Worm (Caenorhabditis elegans) whole organism, L3 larva: ENCODE results near the gene W03H9.2.

Experiments
- aly-2 ChIP-seq: fragments of 150-350 bp; optimal IDR thresholded peaks from 2 replicates; lab custom pipeline; 2014; ENCODE audit warnings: missing biosample characterization, missing genetic modification characterization
- nhr-11 ChIP-seq: fragments of 150-350 bp; optimal IDR thresholded peaks from 2 replicates; lab custom pipeline; 2014; ENCODE audit warnings: missing biosample characterization, missing genetic modification characterization
- pha-4 ChIP-seq: fragments of 150-350 bp; optimal IDR thresholded peaks from 2 replicates; lab custom pipeline; 2014; ENCODE audit warnings: missing biosample characterization, missing genetic modification reagents, missing genetic modification characterization
- sea-2 ChIP-seq: fragments of 150-350 bp; sonication (generic microtip); optimal IDR thresholded peaks from 4 replicates; lab custom pipeline; 2014; ENCODE audit warnings: missing biosample characterization, missing genetic modification reagents, missing genetic modification characterization

ce11 chrII:14132733-14133132 is 10.9 kb downstream of the W03H9.2 start, which contains the start of gene algn-3:
- TF ChIP-seq aly-2 (tag; lab: Kevin White, UChicago), result no peak
- TF ChIP-seq nhr-11 (tag; lab: Kevin White, UChicago), result no peak
- TF ChIP-seq pha-4 (tag; lab: Kevin White, UChicago), result no peak
- no peak for TF ChIP-seq sea-2 (GFP tag; lab: Kevin White, UChicago)
